Worm (Caenorhabditis elegans): ENCODE results near the gene mrpl-39.

DNA sequence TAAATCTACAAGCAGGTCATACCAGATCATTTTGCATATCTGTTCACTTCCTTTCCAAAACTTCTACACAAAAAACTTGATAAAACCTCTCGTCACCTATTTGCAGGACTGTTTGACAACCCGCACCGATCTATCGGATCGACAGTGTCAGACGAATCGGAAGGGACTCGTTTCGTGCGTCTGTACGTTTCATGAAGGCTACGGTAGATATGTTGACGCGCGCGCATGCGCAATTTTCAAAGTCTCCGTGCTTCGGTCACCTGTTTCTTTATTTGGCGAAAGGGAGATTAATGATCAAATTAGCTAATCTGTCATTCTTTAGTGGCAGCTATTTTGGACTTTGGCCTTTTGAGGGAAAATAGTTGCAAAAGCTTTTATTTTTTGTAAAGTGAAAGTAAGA, 31.9 kb upstream of the mrpl-39 start:
- TF ChIP-seq pes-1 (GFP tag; IDR thresholded peaks at IDR 0.05): no peak
- TF ChIP-seq tbx-37 (GFP tag; conservative IDR thresholded peaks at IDR 0.05): no peak
